Worm (Caenorhabditis elegans) whole organism, L3 larva: ENCODE measurements around the gene gpc-1.

ENCODE experiments used
- aly-2 ChIP-seq: fragments of 150-350 bp; optimal IDR thresholded peaks from 2 replicates; lab custom pipeline; 2014; ENCODE audit warnings: missing biosample characterization, missing genetic modification characterization
- ceh-28 ChIP-seq: fragments of 150-350 bp; optimal IDR thresholded peaks from 2 replicates; lab custom pipeline; 2014; ENCODE audit warnings: missing biosample characterization, missing genetic modification reagents, missing genetic modification characterization
- egl-27 ChIP-seq: sonication (generic microtip); optimal IDR thresholded peaks from 4 replicates; lab custom pipeline; 2017; ENCODE audit warnings: missing biosample characterization, missing genetic modification reagents, missing genetic modification characterization
- fkh-10 ChIP-seq: sonication (generic microtip); optimal IDR thresholded peaks from 2 replicates; lab custom pipeline; 2017; ENCODE audit warnings: missing biosample characterization, missing genetic modification reagents, missing genetic modification characterization
- nhr-12 ChIP-seq: fragments of 150-350 bp; optimal IDR thresholded peaks from 2 replicates; lab custom pipeline; 2014; ENCODE audit warnings: missing biosample characterization, missing genetic modification characterization
- nhr-237 ChIP-seq: fragments of 150-350 bp; optimal IDR thresholded peaks from 2 replicates; lab custom pipeline; 2014; ENCODE audit warnings: missing biosample characterization, missing genetic modification characterization
- nhr-25 ChIP-seq: sonication (generic microtip); optimal IDR thresholded peaks from 2 replicates; lab custom pipeline; 2017; ENCODE audit warnings: missing biosample characterization, missing genetic modification characterization
- nhr-76 ChIP-seq: fragments of 150-350 bp; sonication (generic microtip); optimal IDR thresholded peaks from 5 replicates; lab custom pipeline; 2014; ENCODE audit warnings: missing biosample characterization, missing genetic modification characterization
- pqm-1 ChIP-seq: fragments of 150-350 bp; optimal IDR thresholded peaks from 2 replicates; lab custom pipeline; 2017; ENCODE audit warnings: missing biosample characterization, missing genetic modification characterization, inconsistent platforms
- snpc-4 ChIP-seq: fragments of 150-350 bp; optimal IDR thresholded peaks from 2 replicates; lab custom pipeline; 2014; ENCODE audit warnings: missing biosample characterization, missing genetic modification characterization
- unc-62 ChIP-seq: fragments of 150-350 bp; sonication (generic microtip); optimal IDR thresholded peaks from 4 replicates; lab custom pipeline; 2014; ENCODE audit warnings: missing biosample characterization, missing genetic modification reagents, missing genetic modification characterization
- ztf-11 ChIP-seq: fragments of 150-350 bp; optimal IDR thresholded peaks from 2 replicates; lab custom pipeline; 2014; ENCODE audit warnings: missing biosample characterization, missing genetic modification characterization
- ztf-4 ChIP-seq: fragments of 150-350 bp; optimal IDR thresholded peaks from 2 replicates; lab custom pipeline; 2014; ENCODE audit warnings: missing biosample characterization, missing genetic modification characterization

ce11 chrX:12875649-12876048 lies 9.1 kb downstream of the gpc-1 start:
- TF ChIP-seq ceh-28 (no peak), ztf-11 (tag; lab: Kevin White, UChicago) (no peak), unc-62 (GFP tag; lab: Kevin White, UChicago) (no peak), nhr-12 (tag; lab: Kevin White, UChicago) (no peak), ztf-4 (tag; lab: Kevin White, UChicago) (no peak), nhr-76 (tag; lab: Kevin White, UChicago) (no peak), snpc-4 (tag; lab: Kevin White, UChicago) (no peak), fkh-10 (GFP tag; lab: Kevin White, UChicago) (no peak), nhr-25 (tag; lab: Kevin White, UChicago) (no peak), pqm-1 (tag; lab: Kevin White, UChicago) (peak; percentile 53), egl-27 (tag; lab: Kevin White, UChicago) (no peak), aly-2 (tag; lab: Kevin White, UChicago) (no peak), nhr-237 (tag; lab: Kevin White, UChicago) (no peak)
